Worm (Caenorhabditis elegans) whole organism, early embryonic: Measurements from ENCODE around the gene adt-3.

Experiments
- F13C5.2 ChIP-seq: sonication (generic microtip); optimal IDR thresholded peaks from 2 replicates; lab custom pipeline; 2017; ENCODE audit warnings: mild to moderate bottlenecking, missing genetic modification characterization, inconsistent platforms, missing compliant biosample characterization
- ama-1 ChIP-seq: fragments of 150-350 bp; optimal IDR thresholded peaks from 2 replicates; lab custom pipeline; 2014
- hmg-4 ChIP-seq: fragments of 200-800 bp; sonication (Bioruptor generic); optimal IDR thresholded peaks from 2 replicates; lab custom pipeline; 2018; ENCODE audit warnings: mild to moderate bottlenecking, missing genetic modification characterization, missing compliant biosample characterization
- hnd-1 ChIP-seq: sonication (generic microtip); optimal IDR thresholded peaks from 2 replicates; lab custom pipeline; 2016; ENCODE audit warnings: missing genetic modification characterization, missing compliant biosample characterization
- sea-1 ChIP-seq: fragments of 200-800 bp; sonication (Bioruptor generic); conservative IDR thresholded peaks from 2 replicates; pipeline ENCODE4 v1.3.6; 2022; ENCODE audit warnings: missing genetic modification characterization, missing compliant biosample characterization
- tra-4 ChIP-seq: sonication (generic microtip); optimal IDR thresholded peaks from 2 replicates; lab custom pipeline; 2017; ENCODE audit warnings: missing genetic modification characterization, missing compliant biosample characterization

- no peak for TF ChIP-seq sea-1 (GFP tag; lab: Robert Waterston, UW)
- TF ChIP-seq F13C5.2 = no peak
- no peak for TF ChIP-seq hmg-4 (GFP tag; lab: Kevin White, UChicago)
- no peak for TF ChIP-seq hnd-1 (tag; lab: Kevin White, UChicago)
- no peak for TF ChIP-seq ama-1 (lab: Kevin White, UChicago)
- TF ChIP-seq tra-4 (tag; lab: Kevin White, UChicago) = no peak
Observed at ce11 chrX:3917013-3917412, 14.4 kb upstream of the adt-3 start, which contains the start of gene T22B2.3.
